Fruit fly (Drosophila melanogaster): Measurements from ENCODE around the gene CG16749.
A peak's percentile ranks its signal among the peaks of the same experiment; 100 is the strongest.

The CG16749 gene

DNA sequence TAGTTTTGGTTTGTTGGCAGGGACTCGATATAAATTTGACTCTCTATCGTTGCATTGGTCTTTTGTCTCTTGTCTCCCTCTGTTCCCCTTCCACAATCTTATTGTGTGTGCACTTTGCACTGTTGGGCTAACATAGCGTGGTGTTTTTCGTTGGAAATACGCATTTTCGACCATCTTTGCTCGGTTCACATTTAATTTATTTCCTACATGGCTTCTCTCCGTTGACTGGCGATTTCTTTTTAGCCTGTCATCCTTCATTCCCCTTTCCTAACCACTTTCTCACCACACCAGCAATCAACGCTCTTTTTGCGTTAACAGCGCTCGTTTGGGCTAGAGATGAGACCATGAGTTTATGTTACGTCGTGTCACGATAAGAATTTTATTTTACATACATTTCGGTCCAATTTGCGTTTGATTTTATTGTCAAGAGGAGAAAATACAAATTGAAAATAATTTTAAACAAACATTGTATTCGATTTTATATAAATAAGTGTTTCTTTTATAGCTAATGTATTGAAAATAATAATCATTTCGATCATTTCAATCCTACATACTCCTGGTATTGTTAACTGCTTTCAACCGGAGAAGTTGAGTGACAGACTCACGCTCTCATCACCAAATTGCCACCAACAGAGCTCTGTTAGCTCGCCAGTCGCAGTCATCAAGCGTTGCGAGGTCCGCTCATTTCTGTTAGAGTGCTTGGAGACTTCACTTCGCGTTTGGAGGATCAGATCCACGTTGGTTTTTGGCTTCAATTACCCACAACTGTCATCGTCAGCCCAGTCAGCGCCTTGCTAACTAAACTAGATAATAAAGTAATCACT lies 9.7 kb upstream of the CG16749 start:
- TF ChIP-seq Mnt (GFP tag; optimal IDR thresholded peaks at IDR 0.05) (peak; percentile 91), CG33017 (tag; optimal IDR thresholded peaks at IDR 0.05) (peak; percentile 94), CG11617 (GFP tag; optimal IDR thresholded peaks at IDR 0.05) (peak; percentile 94), cnc (optimal IDR thresholded peaks at IDR 0.05) (peak; percentile 87 to 88), CG5204 (GFP tag; optimal IDR thresholded peaks at IDR 0.05) (peak; percentile 94), tj (GFP tag; optimal IDR thresholded peaks at IDR 0.05) (peak; percentile 74), toe (GFP tag; optimal IDR thresholded peaks at IDR 0.05) (peak; percentile 90), cic (GFP tag; optimal IDR thresholded peaks at IDR 0.05) (peak; percentile 76), pad (GFP tag; optimal IDR thresholded peaks at IDR 0.05) (peak; percentile 90), CG7045 (GFP tag; optimal IDR thresholded peaks at IDR 0.05) (peak; percentile 94), CG1620 (GFP tag; optimal IDR thresholded peaks at IDR 0.05) (peak; percentile 88), CG14711 (tag; optimal IDR thresholded peaks at IDR 0.05) (peak; percentile 87), Hr96 (GFP tag; optimal IDR thresholded peaks at IDR 0.05) (peak; percentile 89), Clk (GFP tag; optimal IDR thresholded peaks at IDR 0.05) (peak; percentile 89), kay (GFP tag; ENCODE audit: borderline replicate concordance) (peak; percentile 99), bab1 (GFP tag; optimal IDR thresholded peaks at IDR 0.05) (peak; percentile 88), ovo (GFP tag; optimal IDR thresholded peaks at IDR 0.05) (peak; percentile 63), CG12768 (GFP tag; optimal IDR thresholded peaks at IDR 0.05) (peak; percentile 92), Crg-1 (GFP tag; optimal IDR thresholded peaks at IDR 0.05) (peak; percentile 85), CG7101 (tag; optimal IDR thresholded peaks at IDR 0.05) (peak; percentile 95)

DNA sequence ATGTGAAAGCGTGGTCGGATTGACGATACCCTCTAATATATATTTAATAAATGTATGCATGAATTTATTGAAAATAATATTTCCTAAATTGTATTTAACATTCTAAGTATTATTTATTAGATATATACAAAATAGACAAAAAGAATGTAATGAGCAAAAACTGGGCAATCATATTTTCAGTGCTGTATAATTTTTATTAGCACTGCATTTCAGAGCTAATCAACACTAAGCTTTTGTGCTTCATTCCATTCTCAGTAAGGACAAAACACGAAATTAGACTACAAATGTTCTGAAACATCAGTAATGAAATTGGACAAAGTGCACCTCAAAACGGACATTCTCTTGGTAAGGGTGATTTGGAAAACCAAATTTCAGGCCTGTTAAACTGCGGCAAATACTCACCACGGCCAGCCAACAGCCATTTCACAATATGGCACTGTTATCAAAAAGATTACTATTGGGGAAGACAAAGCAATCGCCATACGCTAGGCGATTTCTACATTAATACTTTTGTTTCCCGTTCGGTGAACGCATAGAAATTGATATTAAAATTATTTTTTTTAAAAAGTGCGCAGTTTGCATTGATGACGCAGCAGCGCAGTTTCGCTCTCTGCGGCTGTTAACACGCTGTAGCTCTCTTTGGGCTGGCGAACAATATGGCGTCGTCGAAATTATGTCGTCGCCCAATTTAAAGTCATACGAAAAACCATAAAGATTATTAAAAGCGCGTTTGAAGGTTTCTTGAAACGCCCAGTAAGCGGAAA lies 8.9 kb upstream of the CG16749 start:
- TF ChIP-seq CG11617 (GFP tag; optimal IDR thresholded peaks at IDR 0.05) (peak; percentile 92), kay (GFP tag; ENCODE audit: borderline replicate concordance) (peak; percentile 89), CG7101 (tag; optimal IDR thresholded peaks at IDR 0.05) (peak; percentile 85), Mnt (GFP tag; optimal IDR thresholded peaks at IDR 0.05) (peak; percentile 45), Hr96 (GFP tag; optimal IDR thresholded peaks at IDR 0.05) (peak; percentile 52), tj (GFP tag; optimal IDR thresholded peaks at IDR 0.05) (peak; percentile 70), ovo (GFP tag; optimal IDR thresholded peaks at IDR 0.05) (peak; percentile 14), cic (GFP tag; optimal IDR thresholded peaks at IDR 0.05) (peak; percentile 29), toe (GFP tag; optimal IDR thresholded peaks at IDR 0.05) (no peak), cnc (optimal IDR thresholded peaks at IDR 0.05) (no peak), pad (GFP tag; optimal IDR thresholded peaks at IDR 0.05) (peak; percentile 59), CG33017 (tag; optimal IDR thresholded peaks at IDR 0.05) (peak; percentile 83), Crg-1 (GFP tag; optimal IDR thresholded peaks at IDR 0.05) (peak; percentile 34), bab1 (GFP tag; optimal IDR thresholded peaks at IDR 0.05) (peak; percentile 74), CG14711 (tag; optimal IDR thresholded peaks at IDR 0.05) (peak; percentile 79), CG7045 (GFP tag; optimal IDR thresholded peaks at IDR 0.05) (peak; percentile 86), CG12768 (GFP tag; optimal IDR thresholded peaks at IDR 0.05) (peak; percentile 80), Clk (GFP tag; optimal IDR thresholded peaks at IDR 0.05) (peak; percentile 13), CG5204 (GFP tag; optimal IDR thresholded peaks at IDR 0.05) (peak; percentile 76), CG1620 (GFP tag; optimal IDR thresholded peaks at IDR 0.05) (peak; percentile 37)

DNA sequence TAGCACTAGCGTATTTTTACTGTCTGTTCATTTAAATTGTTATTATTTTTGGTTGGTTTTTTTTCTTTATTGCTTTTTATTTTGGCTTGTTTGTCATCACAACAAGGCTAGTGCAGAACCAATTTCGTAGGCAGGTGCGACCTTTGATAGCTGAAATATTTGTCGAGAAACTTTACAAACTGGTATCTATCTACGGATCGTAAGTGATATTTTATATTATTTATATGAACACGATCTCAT lies 8.3 kb upstream of the CG16749 start, which contains the start of gene drn:
drn (plus strand) TSS at position 141 of the 240 bp plus-strand sequence.
- TF ChIP-seq pad (GFP tag; optimal IDR thresholded peaks at IDR 0.05) = no peak
- TF ChIP-seq kay (GFP tag; ENCODE audit: borderline replicate concordance) = no peak
- no peak for TF ChIP-seq bab1 (GFP tag; optimal IDR thresholded peaks at IDR 0.05)
- no peak for TF ChIP-seq CG11617 (GFP tag; optimal IDR thresholded peaks at IDR 0.05)

DNA sequence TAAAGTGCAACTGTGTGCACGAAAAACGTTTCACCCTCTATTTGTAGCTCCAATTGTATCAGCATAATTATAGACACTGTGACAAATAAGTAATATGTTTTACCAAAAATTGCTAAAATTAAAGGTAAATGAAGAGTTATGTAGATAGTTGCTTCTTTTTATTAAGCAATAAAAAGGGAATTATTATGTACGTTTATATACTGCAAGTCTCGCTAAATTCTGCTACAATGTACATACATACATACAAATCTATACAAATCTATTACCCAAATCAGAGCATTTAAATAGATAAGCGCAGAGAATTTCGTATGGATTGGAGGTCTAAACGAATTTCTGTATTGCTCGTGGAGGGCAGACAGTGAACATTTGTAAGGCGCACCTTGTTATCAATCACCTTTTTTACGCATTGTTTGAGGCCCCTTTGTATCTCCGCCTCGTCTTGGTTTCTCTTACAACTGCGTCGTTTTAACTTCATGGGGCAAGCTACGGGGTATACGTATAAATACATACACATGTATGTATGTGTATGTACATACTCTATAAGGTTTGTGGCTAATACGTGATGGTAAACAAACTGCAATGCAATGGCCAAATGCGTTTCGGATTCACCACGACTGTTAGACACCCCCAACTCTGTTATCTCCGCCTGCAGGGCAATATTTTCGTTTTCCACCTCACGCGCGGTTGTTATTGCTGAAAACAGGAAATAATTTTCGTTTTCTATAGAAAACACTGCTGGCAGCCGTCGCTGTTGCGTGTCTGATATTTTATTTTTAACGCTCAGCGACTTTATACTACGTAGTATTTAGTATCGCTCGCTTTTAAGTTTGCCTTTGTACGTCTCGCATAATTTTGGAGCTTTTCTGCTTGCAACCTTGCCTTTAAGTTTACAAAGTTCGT lies 7.7 kb upstream of the CG16749 start:
- peak; percentile 20 for TF ChIP-seq CG12768 (GFP tag; optimal IDR thresholded peaks at IDR 0.05)
- TF ChIP-seq ovo (GFP tag; optimal IDR thresholded peaks at IDR 0.05) = no peak
- TF ChIP-seq CG14711 (tag; optimal IDR thresholded peaks at IDR 0.05) = no peak
- no peak for TF ChIP-seq cnc (optimal IDR thresholded peaks at IDR 0.05)
- TF ChIP-seq CG33017 (tag; optimal IDR thresholded peaks at IDR 0.05) = no peak
- no peak for TF ChIP-seq pad (GFP tag; optimal IDR thresholded peaks at IDR 0.05)
- peak; percentile 61 for TF ChIP-seq Mnt (GFP tag; optimal IDR thresholded peaks at IDR 0.05)
- TF ChIP-seq CG7101 (tag; optimal IDR thresholded peaks at IDR 0.05) = no peak
- TF ChIP-seq CG11617 (GFP tag; optimal IDR thresholded peaks at IDR 0.05) = no peak
- peak; percentile 81 for TF ChIP-seq cic (GFP tag; optimal IDR thresholded peaks at IDR 0.05)
- peak; percentile 1 for TF ChIP-seq CG7045 (GFP tag; optimal IDR thresholded peaks at IDR 0.05)
- TF ChIP-seq Crg-1 (GFP tag; optimal IDR thresholded peaks at IDR 0.05) = peak; percentile 23
- TF ChIP-seq bab1 (GFP tag; optimal IDR thresholded peaks at IDR 0.05) = peak; percentile 16
- peak; percentile 1 for TF ChIP-seq Hr96 (GFP tag; optimal IDR thresholded peaks at IDR 0.05)
- peak; percentile 21 for TF ChIP-seq kay (GFP tag; ENCODE audit: borderline replicate concordance)
- no peak for TF ChIP-seq CG5204 (GFP tag; optimal IDR thresholded peaks at IDR 0.05)
- TF ChIP-seq tj (GFP tag; optimal IDR thresholded peaks at IDR 0.05) = peak; percentile 88
- peak; percentile 8 for TF ChIP-seq toe (GFP tag; optimal IDR thresholded peaks at IDR 0.05)

DNA sequence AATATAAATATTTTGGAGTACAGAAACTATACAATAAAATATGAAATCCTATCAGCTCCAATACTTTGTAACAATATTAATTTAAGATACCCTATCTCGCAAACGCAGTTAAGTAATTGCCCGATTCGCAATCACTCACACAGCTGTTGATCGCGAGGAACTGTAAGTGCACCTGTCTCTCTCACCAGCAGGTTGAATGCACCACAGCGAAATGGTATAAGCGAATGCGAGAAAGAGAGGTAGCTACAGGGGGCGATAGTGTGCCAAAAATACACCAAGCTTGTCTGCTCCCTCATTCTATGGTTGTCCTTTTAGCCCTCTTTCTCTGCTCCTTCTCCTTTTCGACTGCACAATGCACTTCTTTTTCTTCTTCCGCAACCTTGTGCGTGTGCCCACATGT lies 7.1 kb upstream of the CG16749 start:
- TF ChIP-seq CG7045 (GFP tag; optimal IDR thresholded peaks at IDR 0.05) (no peak), cic (GFP tag; optimal IDR thresholded peaks at IDR 0.05) (no peak), tj (GFP tag; optimal IDR thresholded peaks at IDR 0.05) (no peak), kay (GFP tag; ENCODE audit: borderline replicate concordance) (peak; percentile 89), CG14711 (tag; optimal IDR thresholded peaks at IDR 0.05) (no peak), cnc (optimal IDR thresholded peaks at IDR 0.05) (no peak), toe (GFP tag; optimal IDR thresholded peaks at IDR 0.05) (no peak), Hr96 (GFP tag; optimal IDR thresholded peaks at IDR 0.05) (no peak), CG33017 (tag; optimal IDR thresholded peaks at IDR 0.05) (no peak), pad (GFP tag; optimal IDR thresholded peaks at IDR 0.05) (peak; percentile 46)
